Fruit fly (Drosophila melanogaster): Measurements from ENCODE around the gene CG9368.
A peak's percentile ranks its signal among the peaks of the same experiment; 100 is the strongest.

CG9368 gene

dm6 chr3L:19585979-19586378 lies 15.5 kb upstream of the CG9368 start, which contains the start of the genes CG9231 and CG9330 (continued):
- TF ChIP-seq CG12236 (GFP tag; optimal IDR thresholded peaks at IDR 0.05) (no peak), Sox100B (GFP tag; optimal IDR thresholded peaks at IDR 0.05) (no peak), cad (GFP tag; optimal IDR thresholded peaks at IDR 0.05) (no peak), CG42726 (GFP tag; IDR thresholded peaks at IDR 0.05; ENCODE audit: partially characterized antibody) (no peak), CG8924 (tag; optimal IDR thresholded peaks at IDR 0.05) (peak; percentile 3), Chrac-16 (GFP tag; optimal IDR thresholded peaks at IDR 0.05) (no peak), chn (GFP tag; optimal IDR thresholded peaks at IDR 0.05) (peak; percentile 1), CG5953 (GFP tag; IDR thresholded peaks at IDR 0.05) (no peak), CG33557 (GFP tag; optimal IDR thresholded peaks at IDR 0.05) (no peak), gt (GFP tag; IDR thresholded peaks at IDR 0.05) (no peak), Sry-δ (GFP tag; optimal IDR thresholded peaks at IDR 0.05) (peak; percentile 22), CG6765 (GFP tag; optimal IDR thresholded peaks at IDR 0.05) (no peak), CG11093 (GFP tag; IDR thresholded peaks at IDR 0.05) (no peak), fd3F (GFP tag; optimal IDR thresholded peaks at IDR 0.05) (no peak), Myb (GFP tag; optimal IDR thresholded peaks at IDR 0.05) (peak; percentile 31), hth (optimal IDR thresholded peaks at IDR 0.05) (no peak), al (GFP tag; IDR thresholded peaks at IDR 0.05) (no peak), CG6689 (GFP tag; IDR thresholded peaks at IDR 0.05) (no peak), lilli (GFP tag; optimal IDR thresholded peaks at IDR 0.05) (peak; percentile 58), btn (GFP tag; optimal IDR thresholded peaks at IDR 0.05) (no peak), grau (tag; optimal IDR thresholded peaks at IDR 0.05) (peak; percentile 32), CG15269 (tag; optimal IDR thresholded peaks at IDR 0.05) (no peak), crc (GFP tag; optimal IDR thresholded peaks at IDR 0.05) (no peak), Abd-B (GFP tag; optimal IDR thresholded peaks at IDR 0.05) (no peak), pb (GFP tag; optimal IDR thresholded peaks at IDR 0.05) (no peak), Bteb2 (GFP tag; optimal IDR thresholded peaks at IDR 0.05) (peak; percentile 14), CG5245 (GFP tag; optimal IDR thresholded peaks at IDR 0.05) (no peak), CG6654 (GFP tag; optimal IDR thresholded peaks at IDR 0.05) (no peak), Oaz (GFP tag; IDR thresholded peaks at IDR 0.05) (no peak), NK7.1 (GFP tag; optimal IDR thresholded peaks at IDR 0.05) (no peak), CG1602 (GFP tag; optimal IDR thresholded peaks at IDR 0.05) (peak; percentile 17), ato (GFP tag; IDR thresholded peaks at IDR 0.05; ENCODE audit: partially characterized antibody) (no peak), CG8478 (optimal IDR thresholded peaks at IDR 0.05) (no peak), ci (GFP tag; IDR thresholded peaks at IDR 0.05) (no peak), scrt (GFP tag; optimal IDR thresholded peaks at IDR 0.05) (no peak), z (GFP tag; IDR thresholded peaks at IDR 0.05) (no peak), CG14710 (tag; optimal IDR thresholded peaks at IDR 0.05) (peak; percentile 81), CG15011 (GFP tag; optimal IDR thresholded peaks at IDR 0.05) (no peak), p53 (GFP tag; optimal IDR thresholded peaks at IDR 0.05) (no peak), CG1024 (GFP tag; IDR thresholded peaks at IDR 0.05) (no peak), Lhr (GFP tag; optimal IDR thresholded peaks at IDR 0.05) (peak; percentile 69), wdn (GFP tag; IDR thresholded peaks at IDR 0.05) (no peak), TFAM (GFP tag; optimal IDR thresholded peaks at IDR 0.05) (no peak), Kr (GFP tag; optimal IDR thresholded peaks at IDR 0.05) (no peak), CG3065 (GFP tag; optimal IDR thresholded peaks at IDR 0.05) (no peak), zf30C (GFP tag; optimal IDR thresholded peaks at IDR 0.05) (no peak), lbe (GFP tag; optimal IDR thresholded peaks at IDR 0.05) (peak; percentile 67), CG4707 (GFP tag; optimal IDR thresholded peaks at IDR 0.05) (no peak), CG30020 (tag; optimal IDR thresholded peaks at IDR 0.05) (peak; percentile 57), seq (GFP tag; IDR thresholded peaks at IDR 0.05) (no peak), zfh2 (GFP tag; optimal IDR thresholded peaks at IDR 0.05) (no peak), CG18619 (GFP tag; optimal IDR thresholded peaks at IDR 0.05) (no peak), unpg (GFP tag; optimal IDR thresholded peaks at IDR 0.05) (peak; percentile 15), Gug (GFP tag; IDR thresholded peaks at IDR 0.05) (no peak)
